Worm (Caenorhabditis elegans): Measurements from ENCODE around the gene twk-6.

Gene twk-6

ce11 chrIII:4715088-4715487 lies 27.6 kb upstream of the twk-6 start, which contains the start of gene him-18:
Gene him-18, minus strand, starts transcription at chrIII:4715188.
- no peak for TF ChIP-seq ceh-83 (GFP tag; optimal IDR thresholded peaks at IDR 0.05)
- TF ChIP-seq ztf-11 (tag; optimal IDR thresholded peaks at IDR 0.05): no peak
- no peak for TF ChIP-seq nhr-76 (tag; optimal IDR thresholded peaks at IDR 0.05)
- TF ChIP-seq drap-1 (GFP tag; optimal IDR thresholded peaks at IDR 0.05): no peak
- TF ChIP-seq hlh-1 (tag; optimal IDR thresholded peaks at IDR 0.05): no peak

ce11 chrIII:4720620-4721227 lies 22.0 kb upstream of the twk-6 start, which contains the start of gene emb-5:
Gene emb-5, minus strand, starts transcription at chrIII:4720670.
- TF ChIP-seq drap-1 (GFP tag; optimal IDR thresholded peaks at IDR 0.05) (peak; percentile 12), mab-5 (tag; optimal IDR thresholded peaks at IDR 0.05) (no peak), ztf-11 (tag; optimal IDR thresholded peaks at IDR 0.05) (no peak), nhr-237 (tag; optimal IDR thresholded peaks at IDR 0.05) (peak; percentile 44), ham-2 (GFP tag; optimal IDR thresholded peaks at IDR 0.05) (peak; percentile 16), pha-4 (tag; optimal IDR thresholded peaks at IDR 0.05) (peak; percentile 42), lin-13 (tag; optimal IDR thresholded peaks at IDR 0.05) (peak; percentile 81)

- TF ChIP-seq cnd-1 (tag; optimal IDR thresholded peaks at IDR 0.05) (peak; percentile 30), ceh-83 (GFP tag; optimal IDR thresholded peaks at IDR 0.05) (no peak), flh-1 (GFP tag; optimal IDR thresholded peaks at IDR 0.05) (no peak), unc-39 (tag; optimal IDR thresholded peaks at IDR 0.05) (no peak), nhr-28 (tag; optimal IDR thresholded peaks at IDR 0.05) (no peak), nhr-76 (tag; optimal IDR thresholded peaks at IDR 0.05) (no peak), ceh-39 (tag; optimal IDR thresholded peaks at IDR 0.05) (no peak), snpc-4 (tag; optimal IDR thresholded peaks at IDR 0.05) (no peak), tbx-8 (GFP tag; optimal IDR thresholded peaks at IDR 0.05) (no peak), hlh-1 (tag; optimal IDR thresholded peaks at IDR 0.05) (peak; percentile 81), nhr-237 (tag; optimal IDR thresholded peaks at IDR 0.05) (peak; percentile 67), drap-1 (GFP tag; optimal IDR thresholded peaks at IDR 0.05) (no peak), bed-3 (GFP tag; optimal IDR thresholded peaks at IDR 0.05) (no peak), zip-8 (tag; optimal IDR thresholded peaks at IDR 0.05) (no peak), M03D4.4 (tag; optimal IDR thresholded peaks at IDR 0.05) (no peak), ces-1 (GFP tag; optimal IDR thresholded peaks at IDR 0.05) (peak; percentile 92), lin-13 (tag; optimal IDR thresholded peaks at IDR 0.05) (no peak), unc-62 (GFP tag; optimal IDR thresholded peaks at IDR 0.05) (peak; percentile 33), unc-120 (tag; optimal IDR thresholded peaks at IDR 0.05; ENCODE audit: poor library complexity, severe bottlenecking) (peak; percentile 69), lsy-2 (tag; optimal IDR thresholded peaks at IDR 0.05) (peak; percentile 22), lin-32 (GFP tag; optimal IDR thresholded peaks at IDR 0.05) (no peak), mep-1 (tag; optimal IDR thresholded peaks at IDR 0.05) (peak; percentile 69), mls-2 (tag; optimal IDR thresholded peaks at IDR 0.05) (peak; percentile 62), pha-4 (tag; optimal IDR thresholded peaks at IDR 0.05) (no peak), sem-2 (GFP tag; optimal IDR thresholded peaks at IDR 0.05) (no peak), nhr-2 (tag; optimal IDR thresholded peaks at IDR 0.05) (no peak), elt-1 (tag; optimal IDR thresholded peaks at IDR 0.05; ENCODE audit: borderline replicate concordance, insufficient read depth) (no peak), blmp-1 (tag; optimal IDR thresholded peaks at IDR 0.05) (peak; percentile 12), mab-5 (tag; optimal IDR thresholded peaks at IDR 0.05) (no peak), elt-3 (tag; optimal IDR thresholded peaks at IDR 0.05) (no peak), sptf-1 (tag; optimal IDR thresholded peaks at IDR 0.05) (peak; percentile 55), nhr-12 (tag; optimal IDR thresholded peaks at IDR 0.05) (no peak), ztf-11 (tag; optimal IDR thresholded peaks at IDR 0.05) (no peak), ham-2 (GFP tag; optimal IDR thresholded peaks at IDR 0.05) (peak; percentile 43), ceh-43 (GFP tag; optimal IDR thresholded peaks at IDR 0.05) (no peak)
These were observed 21.0 kb upstream of the twk-6 start, which contains the start of gene acy-1 for ce11 chrIII:4721750-4722149. Gene acy-1, plus strand, starts transcription at chrIII:4722095.

- TF ChIP-seq drap-1 (GFP tag; optimal IDR thresholded peaks at IDR 0.05) (no peak), ceh-39 (tag; optimal IDR thresholded peaks at IDR 0.05) (no peak), lin-13 (tag; optimal IDR thresholded peaks at IDR 0.05) (no peak), unc-62 (GFP tag; optimal IDR thresholded peaks at IDR 0.05) (no peak), sptf-1 (tag; optimal IDR thresholded peaks at IDR 0.05) (no peak), ceh-83 (GFP tag; optimal IDR thresholded peaks at IDR 0.05) (no peak), cnd-1 (tag; optimal IDR thresholded peaks at IDR 0.05) (no peak), pha-4 (tag; optimal IDR thresholded peaks at IDR 0.05) (no peak), nhr-237 (tag; optimal IDR thresholded peaks at IDR 0.05) (no peak), lsy-2 (tag; optimal IDR thresholded peaks at IDR 0.05) (no peak), mls-2 (tag; optimal IDR thresholded peaks at IDR 0.05) (no peak), blmp-1 (tag; optimal IDR thresholded peaks at IDR 0.05) (no peak), mep-1 (tag; optimal IDR thresholded peaks at IDR 0.05) (no peak), nhr-76 (tag; optimal IDR thresholded peaks at IDR 0.05) (no peak)
These were observed 18.8 kb upstream of the twk-6 start for ce11 chrIII:4723922-4724321.
